Worm (Caenorhabditis elegans) whole organism, midembryonic: ENCODE results near the gene EEED8.12.

Source experiments
- T22C8.4 ChIP-seq: fragments of 200-800 bp; sonication (Bioruptor generic); IDR thresholded peaks from 2 replicates; pipeline ENCODE4 v1.3.6; 2022; ENCODE audit warnings: missing genetic modification characterization, missing compliant biosample characterization
- cog-1 ChIP-seq: sonication (generic microtip); optimal IDR thresholded peaks from 2 replicates; lab custom pipeline; 2016; ENCODE audit warnings: missing genetic modification characterization, missing compliant biosample characterization
- flt-1 ChIP-seq: fragments of 200-800 bp; sonication (Bioruptor generic); IDR thresholded peaks from 2 replicates; pipeline ENCODE4 v1.3.6; 2022; ENCODE audit warnings: missing genetic modification characterization, missing compliant biosample characterization
- klf-2 ChIP-seq: fragments of 200-800 bp; sonication (Bioruptor generic); conservative IDR thresholded peaks from 2 replicates; pipeline ENCODE4 v1.3.6; 2022; ENCODE audit warnings: missing genetic modification reagents, missing genetic modification characterization, missing compliant biosample characterization
- med-1 ChIP-seq: sonication (generic microtip); optimal IDR thresholded peaks from 2 replicates; lab custom pipeline; 2017; ENCODE audit warnings: missing genetic modification characterization, mild to moderate bottlenecking, missing compliant biosample characterization, antibody characterized with exemption, missing genetic modification reagents; ENCODE audit not compliant: insufficient read depth
- ref-1 ChIP-seq: fragments of 200-800 bp; sonication (Bioruptor generic); conservative IDR thresholded peaks from 2 replicates; pipeline ENCODE4 v1.3.6; 2022; ENCODE audit warnings: missing genetic modification reagents, missing genetic modification characterization, missing compliant biosample characterization
- tab-1 ChIP-seq: fragments of 200-800 bp; sonication (Bioruptor generic); IDR thresholded peaks from 2 replicates; pipeline ENCODE4 v1.3.6; 2022; ENCODE audit warnings: missing genetic modification characterization, missing compliant biosample characterization
- ztf-23 ChIP-seq: fragments of 200-800 bp; sonication (Bioruptor generic); IDR thresholded peaks from 2 replicates; pipeline ENCODE4 v1.3.6; 2022; ENCODE audit warnings: missing genetic modification reagents, missing genetic modification characterization, missing compliant biosample characterization
- ztf-29 ChIP-seq: fragments of 200-800 bp; sonication (Bioruptor generic); IDR thresholded peaks from 2 replicates; pipeline ENCODE4 v1.3.6; 2022; ENCODE audit warnings: missing genetic modification reagents, missing genetic modification characterization, missing compliant biosample characterization

The EEED8.12 gene

DNA sequence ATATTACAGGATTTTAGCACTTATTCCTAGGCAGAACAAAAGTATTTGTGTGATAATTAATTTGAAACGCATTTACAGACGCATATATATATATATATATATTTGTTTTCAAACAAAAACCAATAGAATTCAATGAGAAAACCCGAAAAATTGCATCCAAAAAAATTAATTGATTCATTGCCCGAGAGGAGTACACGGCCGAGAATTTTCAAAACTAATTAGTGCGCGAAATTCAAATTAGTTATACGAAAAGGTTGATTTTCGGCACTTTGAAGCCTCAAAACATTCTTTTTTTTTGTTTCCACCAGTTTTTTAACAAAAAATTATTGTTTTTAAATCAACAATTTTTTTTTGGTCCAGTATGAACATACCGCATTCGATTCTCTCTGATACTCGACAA, 17.4 kb downstream of the EEED8.12 start:
- TF ChIP-seq ztf-29 (GFP tag; lab: Robert Waterston, UW) (no peak), ztf-23 (GFP tag; lab: Robert Waterston, UW) (no peak)

DNA sequence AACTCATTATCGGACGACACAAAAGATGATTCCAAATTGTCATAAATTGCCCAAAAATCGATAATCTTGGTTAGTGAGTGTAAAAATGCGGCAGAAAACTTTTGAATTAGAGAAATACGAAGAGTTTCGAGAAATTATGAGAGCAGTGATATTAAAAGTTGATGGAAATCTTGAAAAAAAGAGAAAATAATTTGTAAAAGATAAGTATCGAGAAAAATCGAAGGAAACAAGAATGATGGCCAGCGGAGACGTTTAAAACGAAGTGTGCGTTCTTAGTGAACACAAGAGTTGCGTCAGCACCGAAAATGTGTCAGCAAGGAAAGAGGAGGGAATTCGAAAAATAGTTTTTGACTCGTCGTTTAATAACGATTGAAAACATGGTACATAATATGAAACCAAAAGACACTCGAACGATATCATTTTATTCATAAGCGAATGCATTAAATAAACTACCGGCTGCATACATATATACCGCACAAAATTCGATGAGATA, 18.9 kb downstream of the EEED8.12 start, which contains the start of gene ndx-6:
Gene ndx-6, minus strand, starts transcription at position 51 of the 493 bp plus-strand sequence.
- TF ChIP-seq ref-1 (GFP tag; lab: Robert Waterston, UW) (no peak), tab-1 (GFP tag; lab: Robert Waterston, UW) (0 out of 2 replicates have a peak, but pooled peaks have one; percentile 39), klf-2 (GFP tag; lab: Robert Waterston, UW) (no peak), cog-1 (tag; lab: Kevin White, UChicago) (peak; percentile 46), med-1 (no peak), T22C8.4 (0 out of 2 replicates have a peak, but pooled peaks have one; percentile 10), flt-1 (GFP tag; lab: Robert Waterston, UW) (peak; percentile 83), ztf-29 (GFP tag; lab: Robert Waterston, UW) (no peak), ztf-23 (GFP tag; lab: Robert Waterston, UW) (peak; percentile 73)

- TF ChIP-seq ztf-23 (GFP tag; lab: Robert Waterston, UW) = no peak
- TF ChIP-seq ztf-29 (GFP tag; lab: Robert Waterston, UW) = no peak
- no peak for TF ChIP-seq T22C8.4
- no peak for TF ChIP-seq tab-1 (GFP tag; lab: Robert Waterston, UW)
- TF ChIP-seq med-1 = no peak
- no peak for TF ChIP-seq flt-1 (GFP tag; lab: Robert Waterston, UW)
- TF ChIP-seq ref-1 (GFP tag; lab: Robert Waterston, UW) = no peak
- no peak for TF ChIP-seq klf-2 (GFP tag; lab: Robert Waterston, UW)
- no peak for TF ChIP-seq cog-1 (tag; lab: Kevin White, UChicago)
Measured at ce11 chrII:5388786-5389421, 19.9 kb downstream of the EEED8.12 start, which contains the start of gene rsp-4. Gene rsp-4, minus strand, starts transcription at chrII:5388836.

- TF ChIP-seq T22C8.4 = no peak
- no peak for TF ChIP-seq flt-1 (GFP tag; lab: Robert Waterston, UW)
- TF ChIP-seq tab-1 (GFP tag; lab: Robert Waterston, UW) = no peak
Measured at ce11 chrII:5387217-5387616, 21.6 kb downstream of the EEED8.12 start, which contains the start of gene ccpp-6. Gene ccpp-6, minus strand, starts transcription at chrII:5387317.

ce11 chrII:5384282-5384681, 24.5 kb downstream of the EEED8.12 start:
- TF ChIP-seq T22C8.4 = no peak
- no peak for TF ChIP-seq klf-2 (GFP tag; lab: Robert Waterston, UW)
- TF ChIP-seq ztf-23 (GFP tag; lab: Robert Waterston, UW) = no peak
- TF ChIP-seq tab-1 (GFP tag; lab: Robert Waterston, UW) = no peak
- no peak for TF ChIP-seq ztf-29 (GFP tag; lab: Robert Waterston, UW)
- TF ChIP-seq cog-1 (tag; lab: Kevin White, UChicago) = no peak
- TF ChIP-seq ref-1 (GFP tag; lab: Robert Waterston, UW) = no peak
- no peak for TF ChIP-seq flt-1 (GFP tag; lab: Robert Waterston, UW)
- no peak for TF ChIP-seq med-1

DNA sequence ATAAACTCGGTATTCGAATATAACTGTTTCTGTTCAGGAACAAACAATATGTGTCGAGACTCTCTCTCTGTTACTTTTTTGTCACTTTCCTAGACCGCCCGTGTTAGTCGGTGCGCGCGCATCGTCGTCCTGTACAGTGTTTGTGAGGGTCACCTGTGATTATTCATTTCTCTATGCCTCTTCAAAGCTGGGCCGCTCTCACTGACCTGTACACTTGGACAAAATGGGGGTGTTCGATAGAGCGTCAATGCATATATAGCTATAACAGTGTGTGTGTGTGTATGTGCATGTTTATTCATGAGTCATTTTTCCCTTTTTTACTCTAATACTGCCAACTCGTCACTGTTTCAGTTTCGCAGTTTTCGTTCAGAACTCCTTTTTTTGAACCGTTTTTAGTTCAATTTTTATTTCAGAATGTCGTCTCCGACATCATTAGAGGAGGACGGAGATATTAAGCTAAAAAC, 29.2 kb downstream of the EEED8.12 start, which contains the start of gene pkc-3:
Gene pkc-3, plus strand, starts transcription at position 414 of the 464 bp plus-strand sequence.
- TF ChIP-seq flt-1 (GFP tag; lab: Robert Waterston, UW) (peak; percentile 64; the same call in 1 of the 2 replicates), klf-2 (GFP tag; lab: Robert Waterston, UW) (no peak)

- TF ChIP-seq klf-2 (GFP tag; lab: Robert Waterston, UW) = no peak
- TF ChIP-seq ztf-29 (GFP tag; lab: Robert Waterston, UW) = no peak
- no peak for TF ChIP-seq cog-1 (tag; lab: Kevin White, UChicago)
- no peak for TF ChIP-seq ref-1 (GFP tag; lab: Robert Waterston, UW)
- TF ChIP-seq tab-1 (GFP tag; lab: Robert Waterston, UW) = no peak
- no peak for TF ChIP-seq T22C8.4
- TF ChIP-seq med-1 = no peak
Measured at ce11 chrII:5378239-5378521, 30.6 kb downstream of the EEED8.12 start.

- TF ChIP-seq flt-1 (GFP tag; lab: Robert Waterston, UW) (no peak), klf-2 (GFP tag; lab: Robert Waterston, UW) (no peak), med-1 (no peak), cog-1 (tag; lab: Kevin White, UChicago) (no peak), ztf-23 (GFP tag; lab: Robert Waterston, UW) (no peak), T22C8.4 (no peak), ztf-29 (GFP tag; lab: Robert Waterston, UW) (no peak), ref-1 (GFP tag; lab: Robert Waterston, UW) (no peak), tab-1 (GFP tag; lab: Robert Waterston, UW) (no peak)
Measured at ce11 chrII:5377467-5378238, 31.2 kb downstream of the EEED8.12 start, which contains the start of gene prdx-2. Gene prdx-2, plus strand, starts transcription at chrII:5378195.

ce11 chrII:5374967-5375366, 33.9 kb downstream of the EEED8.12 start, which contains the start of gene algn-2:
Gene algn-2, plus strand, starts transcription at chrII:5375267.
- TF ChIP-seq flt-1 (GFP tag; lab: Robert Waterston, UW) = no peak
- no peak for TF ChIP-seq ztf-23 (GFP tag; lab: Robert Waterston, UW)
- no peak for TF ChIP-seq ztf-29 (GFP tag; lab: Robert Waterston, UW)
- TF ChIP-seq tab-1 (GFP tag; lab: Robert Waterston, UW) = no peak
- no peak for TF ChIP-seq klf-2 (GFP tag; lab: Robert Waterston, UW)
- TF ChIP-seq T22C8.4 = no peak
- TF ChIP-seq med-1 = no peak
- TF ChIP-seq ref-1 (GFP tag; lab: Robert Waterston, UW) = no peak
- TF ChIP-seq cog-1 (tag; lab: Kevin White, UChicago) = no peak
